Worm (Caenorhabditis elegans): Measurements from ENCODE around the gene ndua-5.

DNA sequence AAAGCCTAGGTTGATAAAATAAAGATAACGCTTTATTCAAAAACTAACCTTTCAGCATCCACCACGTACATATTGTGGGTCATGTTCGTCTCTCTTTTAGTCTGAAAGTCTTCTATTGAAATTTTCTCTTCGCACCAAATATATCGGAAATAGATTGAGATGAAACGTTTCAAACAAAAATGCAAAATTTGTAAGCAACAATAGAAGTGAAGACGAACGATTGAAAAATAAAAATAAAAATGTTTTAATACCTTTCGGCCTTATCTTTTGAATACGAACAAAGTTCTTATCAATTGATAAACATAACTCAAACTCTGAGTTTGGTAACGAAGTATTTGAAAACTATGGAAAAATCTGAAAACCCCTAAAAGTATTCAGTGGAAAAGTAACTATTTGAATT is 8.4 kb upstream of the ndua-5 start, which contains the start of gene F56H11.2:
- TF ChIP-seq ztf-11 (tag; optimal IDR thresholded peaks at IDR 0.05) (no peak), flh-1 (GFP tag; optimal IDR thresholded peaks at IDR 0.05) (no peak), mls-2 (tag; optimal IDR thresholded peaks at IDR 0.05) (no peak), pha-4 (tag; optimal IDR thresholded peaks at IDR 0.05) (no peak)
